Worm (Caenorhabditis elegans) whole organism, young adult: ENCODE data around the gene pmk-3.

Source experiments
- B0035.1 ChIP-seq: sonication (generic microtip); optimal IDR thresholded peaks from 2 replicates; lab custom pipeline; 2016; ENCODE audit warnings: missing genetic modification characterization, mild to moderate bottlenecking, missing compliant biosample characterization, missing genotype, missing genetic modification reagents
- F33H1.4 ChIP-seq: fragments of 200-800 bp; sonication (Bioruptor generic); IDR thresholded peaks from 2 replicates; pipeline ENCODE4 v1.3.6; 2022; ENCODE audit warnings: missing genetic modification reagents, missing genetic modification characterization, missing compliant biosample characterization
- F49E8.2 ChIP-seq: sonication (generic microtip); optimal IDR thresholded peaks from 3 replicates; lab custom pipeline; 2017; ENCODE audit warnings: missing genetic modification characterization, mild to moderate bottlenecking, missing compliant biosample characterization, antibody characterized with exemption, moderate library complexity; ENCODE audit not compliant: insufficient read depth
- ceh-100 ChIP-seq: fragments of 200-800 bp; sonication (Bioruptor generic); IDR thresholded peaks from 2 replicates; pipeline ENCODE4 v1.3.6; 2022; ENCODE audit warnings: missing genetic modification reagents, missing genetic modification characterization, missing compliant biosample characterization
- die-1 ChIP-seq: sonication (generic microtip); optimal IDR thresholded peaks from 2 replicates; lab custom pipeline; 2016; ENCODE audit warnings: missing genotype, mild to moderate bottlenecking, missing genetic modification characterization, missing compliant biosample characterization
- hlh-26 ChIP-seq: fragments of 200-800 bp; sonication (Bioruptor generic); conservative IDR thresholded peaks from 2 replicates; pipeline ENCODE4 v1.3.6; 2022; ENCODE audit warnings: missing genetic modification reagents, missing genetic modification characterization, missing compliant biosample characterization
- tbx-9 ChIP-seq: sonication (generic microtip); optimal IDR thresholded peaks from 2 replicates; lab custom pipeline; 2016; ENCODE audit warnings: borderline replicate concordance, missing genetic modification characterization, inconsistent platforms, missing compliant biosample characterization
- unc-62 ChIP-seq: fragments of 150-350 bp; optimal IDR thresholded peaks from 2 replicates; lab custom pipeline; 2014; ENCODE audit warnings: missing biosample characterization, missing genetic modification reagents, missing genetic modification characterization
- ztf-25 ChIP-seq: fragments of 200-800 bp; sonication (Bioruptor generic); IDR thresholded peaks from 2 replicates; pipeline ENCODE4 v1.3.6; 2022; ENCODE audit warnings: missing genetic modification reagents, missing genetic modification characterization, missing compliant biosample characterization

- TF ChIP-seq ztf-25 (no peak), die-1 (no peak), tbx-9 (tag; lab: Kevin White, UChicago) (no peak), hlh-26 (no peak), unc-62 (no peak), ceh-100 (GFP tag; lab: Robert Waterston, UW) (no peak), F49E8.2 (tag; lab: Kevin White, UChicago) (no peak), B0035.1 (tag; lab: Kevin White, UChicago) (no peak), F33H1.4 (GFP tag; lab: Robert Waterston, UW) (no peak)
Observed at ce11 chrIV:8102231-8102630, 36.8 kb upstream of the pmk-3 start, which contains the start of gene Y42H9AR.5.
